Worm (Caenorhabditis elegans) whole organism, young adult: Measurements from ENCODE around the gene cpr-2.

Source experiments
- F39B2.1 ChIP-seq: fragments of 200-800 bp; sonication (Bioruptor generic); IDR thresholded peaks from 2 replicates; pipeline ENCODE4 v1.3.6; 2022; ENCODE audit warnings: missing genetic modification reagents, missing genetic modification characterization, missing compliant biosample characterization
- ama-1 ChIP-seq, 3 experiments: fragments of 150-350 bp in 1 of 3; sonication (generic microtip) in 2 of 3; optimal IDR thresholded peaks; 2 replicates each; lab custom pipeline; 2014 to 2018; ENCODE audit warnings: missing biosample characterization in 2 of 3, missing genetic modification characterization in 2 of 3, missing genetic modification reagents in 2 of 3

DNA sequence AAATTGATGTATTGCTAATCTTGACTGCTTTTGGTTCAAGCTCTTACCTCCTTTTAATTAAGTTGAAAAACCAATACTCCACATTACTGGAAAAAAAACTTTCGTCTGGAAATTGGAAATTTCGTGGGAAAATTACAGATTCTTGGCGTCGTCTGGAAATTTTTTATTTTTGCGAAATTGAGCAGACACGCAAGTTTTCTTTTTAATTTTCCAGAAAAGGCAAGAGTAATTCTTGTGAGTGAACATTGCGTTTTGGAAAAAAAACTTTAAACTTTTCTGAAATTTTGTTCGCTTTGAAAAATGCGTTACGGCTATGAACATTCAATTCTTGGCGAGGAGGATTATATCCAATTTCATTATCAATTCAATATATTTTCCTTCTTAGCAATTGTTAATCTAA, 31.7 kb upstream of the cpr-2 start, which contains the start of gene sru-45:
- no peak for TF ChIP-seq ama-1 (optimal IDR thresholded peaks at IDR 0.05; lab: Kevin White, UChicago)
- no peak for TF ChIP-seq ama-1 (GFP tag; optimal IDR thresholded peaks at IDR 0.05; lab: Kevin White, UChicago)
- no peak for TF ChIP-seq F39B2.1 (GFP tag; lab: Robert Waterston, UW)
